Worm (Caenorhabditis elegans): Measurements from ENCODE around the gene cyp-32B1.

- TF ChIP-seq nhr-12 (tag; optimal IDR thresholded peaks at IDR 0.05): no peak
- no peak for TF ChIP-seq lin-15B (tag; optimal IDR thresholded peaks at IDR 0.05)
- no peak for TF ChIP-seq ztf-11 (tag; optimal IDR thresholded peaks at IDR 0.05)
- no peak for TF ChIP-seq daf-12 (tag; optimal IDR thresholded peaks at IDR 0.05)
- no peak for TF ChIP-seq nhr-237 (tag; optimal IDR thresholded peaks at IDR 0.05)
- TF ChIP-seq tbx-2 (tag; optimal IDR thresholded peaks at IDR 0.05): no peak
- no peak for TF ChIP-seq nhr-76 (tag; optimal IDR thresholded peaks at IDR 0.05)
- TF ChIP-seq nhr-11 (tag; optimal IDR thresholded peaks at IDR 0.05): no peak
- no peak for TF ChIP-seq unc-39 (tag; optimal IDR thresholded peaks at IDR 0.05)
- TF ChIP-seq ama-1 (optimal IDR thresholded peaks at IDR 0.05): no peak
- no peak for TF ChIP-seq nhr-67 (tag; optimal IDR thresholded peaks at IDR 0.05)
Observed at ce11 chrV:2200402-2200801, 813 bp downstream of the cyp-32B1 start.
